Fruit fly (Drosophila melanogaster): ENCODE data around the gene CG34348.

CG34348 gene

DNA sequence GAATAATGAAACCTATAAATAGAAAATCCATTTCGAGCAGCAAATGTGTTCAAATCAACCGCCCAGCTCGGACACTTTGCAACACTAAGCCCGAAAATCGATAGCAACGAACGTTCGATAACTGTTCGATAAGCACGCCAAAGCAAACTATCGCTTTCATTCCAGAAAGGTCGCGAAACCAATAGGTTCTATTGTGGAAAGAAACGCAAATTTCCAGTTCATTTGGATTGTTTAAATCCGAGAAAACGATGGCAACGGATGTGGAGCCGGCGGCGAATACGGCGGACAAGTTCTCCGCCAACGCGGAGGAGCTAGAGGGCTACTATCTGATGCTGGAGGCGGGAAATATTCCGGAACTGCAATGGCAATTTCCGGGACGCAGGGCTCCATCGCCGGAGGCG lies 19.4 kb downstream of the CG34348 start, which contains the start of gene Pa1:
TSS of gene Pa1 (plus strand) at position 156 of the 401 bp plus-strand sequence.
- TF ChIP-seq Ets21C (GFP tag; optimal IDR thresholded peaks at IDR 0.05) (no peak), CG1621 (tag; optimal IDR thresholded peaks at IDR 0.05) (peak; percentile 49), esn (GFP tag; optimal IDR thresholded peaks at IDR 0.05) (peak; percentile 7), Sox14 (GFP tag; optimal IDR thresholded peaks at IDR 0.05) (no peak), CG7368 (GFP tag; optimal IDR thresholded peaks at IDR 0.05) (no peak)

DNA sequence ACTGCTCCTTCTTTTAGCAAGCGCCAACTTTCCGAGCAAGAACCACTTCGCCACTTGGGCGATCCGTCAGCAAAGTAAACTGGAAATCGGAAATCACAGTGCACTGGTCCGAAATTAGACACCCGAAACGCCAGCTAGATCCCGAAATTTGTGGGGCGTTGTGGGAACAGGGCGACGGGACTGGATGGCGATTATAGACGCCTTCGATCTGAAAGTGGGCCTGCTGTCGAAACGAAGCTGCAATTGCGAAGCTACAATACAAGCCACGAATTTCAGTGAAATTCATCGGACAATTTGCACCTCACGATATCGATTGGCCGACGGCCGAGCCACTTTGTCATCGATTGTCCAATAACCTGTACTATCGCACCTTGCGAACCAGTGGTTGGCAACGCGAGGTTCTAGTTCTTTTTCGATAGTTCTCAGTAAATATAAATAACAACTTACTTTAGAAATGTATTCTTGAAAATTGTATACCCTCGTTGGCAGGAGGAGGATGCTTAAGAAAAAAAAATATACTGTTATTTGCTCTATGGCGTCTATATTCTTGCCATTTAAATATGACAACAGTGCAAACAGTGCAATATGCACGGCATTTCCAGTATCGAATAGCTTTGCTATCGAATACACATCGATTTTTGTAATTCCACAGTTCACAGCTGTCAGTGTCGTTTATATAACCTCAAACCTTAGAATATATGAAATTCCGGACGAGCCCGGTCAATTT lies 28.3 kb downstream of the CG34348 start, which contains the start of the genes hop and Tim8:
TSS of gene hop (minus strand) at position 316 of the 727 bp plus-strand sequence.
TSS of gene Tim8 (plus strand) at position 663 of the 727 bp plus-strand sequence.
- TF ChIP-seq Eip78C (GFP tag) (peak; percentile 8), Lpt (GFP tag; optimal IDR thresholded peaks at IDR 0.05) (no peak), achi (GFP tag; optimal IDR thresholded peaks at IDR 0.05) (peak; percentile 66), CG1621 (tag; optimal IDR thresholded peaks at IDR 0.05) (no peak), fkh (GFP tag; optimal IDR thresholded peaks at IDR 0.05) (peak; percentile 76)

DNA sequence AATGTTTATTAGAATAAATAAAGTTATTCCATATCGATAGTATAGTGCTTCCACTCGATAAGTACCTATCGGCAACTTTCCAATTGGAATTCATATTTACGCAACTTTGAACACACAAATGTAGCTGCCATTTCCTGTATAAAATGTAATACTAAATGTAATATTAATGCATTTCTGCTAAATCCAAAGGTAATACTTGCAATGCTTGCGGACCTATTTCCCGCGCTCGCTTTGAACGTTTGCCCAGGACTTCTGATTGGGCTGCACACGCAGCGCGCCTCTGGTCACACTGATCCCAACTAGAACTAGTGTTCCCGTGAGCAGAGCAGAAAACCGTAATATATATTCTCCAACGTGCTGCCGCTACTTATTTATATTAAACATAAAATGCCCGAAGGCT lies 29.7 kb downstream of the CG34348 start, which contains the start of gene dlg1:
TSS of gene dlg1 (plus strand) at position 292 of the 400 bp plus-strand sequence.
- peak; percentile 35 for TF ChIP-seq fkh (GFP tag; optimal IDR thresholded peaks at IDR 0.05)
- TF ChIP-seq spab (GFP tag; optimal IDR thresholded peaks at IDR 0.05): no peak
- TF ChIP-seq Sox14 (GFP tag; optimal IDR thresholded peaks at IDR 0.05): no peak
- no peak for TF ChIP-seq achi (GFP tag; optimal IDR thresholded peaks at IDR 0.05)
- peak; percentile 67 for TF ChIP-seq Eip78C (GFP tag)
- TF ChIP-seq Lpt (GFP tag; optimal IDR thresholded peaks at IDR 0.05): no peak
- peak; percentile 67 for TF ChIP-seq CG1621 (tag; optimal IDR thresholded peaks at IDR 0.05)
- no peak for TF ChIP-seq fd85E (GFP tag; optimal IDR thresholded peaks at IDR 0.05)
- no peak for TF ChIP-seq OdsH (GFP tag; optimal IDR thresholded peaks at IDR 0.05)

DNA sequence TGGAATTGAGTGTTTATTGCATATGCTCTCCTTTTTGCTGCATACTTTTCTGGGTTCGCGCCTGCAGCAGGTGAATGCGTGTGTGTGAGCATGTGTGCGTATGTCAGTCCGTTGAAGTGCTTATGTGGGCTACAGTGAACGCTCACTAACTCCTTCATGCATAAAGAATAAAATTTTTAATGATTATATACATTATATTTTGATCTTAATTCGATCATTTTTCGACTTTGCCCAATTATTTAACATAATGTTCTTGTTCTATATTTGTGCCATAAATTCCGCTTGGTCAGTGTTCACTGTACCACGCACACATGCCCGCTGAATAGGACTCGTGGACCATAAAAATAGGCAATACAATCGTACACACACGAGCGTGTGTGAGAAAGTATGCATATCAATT lies 31.1 kb downstream of the CG34348 start:
- TF ChIP-seq CG10669 (GFP tag; optimal IDR thresholded peaks at IDR 0.05) (peak; percentile 10), CG8632 (GFP tag; optimal IDR thresholded peaks at IDR 0.05) (no peak), CG11902 (GFP tag; optimal IDR thresholded peaks at IDR 0.05) (no peak), fkh (GFP tag; optimal IDR thresholded peaks at IDR 0.05) (no peak), fd85E (GFP tag; optimal IDR thresholded peaks at IDR 0.05) (no peak), CG9139 (GFP tag; optimal IDR thresholded peaks at IDR 0.05) (no peak), CG10631 (GFP tag; optimal IDR thresholded peaks at IDR 0.05) (peak; percentile 18), pdm3 (GFP tag; optimal IDR thresholded peaks at IDR 0.05) (no peak), Blimp-1 (GFP tag; optimal IDR thresholded peaks at IDR 0.05) (no peak), fd59A (GFP tag; optimal IDR thresholded peaks at IDR 0.05) (no peak), CG16779 (tag; optimal IDR thresholded peaks at IDR 0.05) (no peak), Hr38 (GFP tag; optimal IDR thresholded peaks at IDR 0.05) (no peak), CG11294 (GFP tag; IDR thresholded peaks at IDR 0.05) (0 out of 2 replicates have a peak, but pooled peaks have one; percentile 30), topi (GFP tag; optimal IDR thresholded peaks at IDR 0.05) (no peak), CG31627 (GFP tag; optimal IDR thresholded peaks at IDR 0.05) (no peak), Sox15 (GFP tag; optimal IDR thresholded peaks at IDR 0.05) (no peak), Ets21C (GFP tag; optimal IDR thresholded peaks at IDR 0.05) (no peak), Sox102F (GFP tag; optimal IDR thresholded peaks at IDR 0.05) (no peak), Eip75B (GFP tag; optimal IDR thresholded peaks at IDR 0.05) (peak; percentile 15), acj6 (GFP tag; optimal IDR thresholded peaks at IDR 0.05) (no peak), cyc (GFP tag; optimal IDR thresholded peaks at IDR 0.05) (no peak), Met (GFP tag; optimal IDR thresholded peaks at IDR 0.05) (no peak), vri (GFP tag; optimal IDR thresholded peaks at IDR 0.05) (no peak), CG8119 (GFP tag; IDR thresholded peaks at IDR 0.05) (peak; percentile 35; the same call in 1 of the 3 replicates), CG8319 (GFP tag; optimal IDR thresholded peaks at IDR 0.05) (no peak), Smox (GFP tag; optimal IDR thresholded peaks at IDR 0.05) (no peak), Eip93F (GFP tag; optimal IDR thresholded peaks at IDR 0.05) (no peak), CG6854 (GFP tag; optimal IDR thresholded peaks at IDR 0.05) (no peak), lz (GFP tag; optimal IDR thresholded peaks at IDR 0.05) (no peak), eg (GFP tag; IDR thresholded peaks at IDR 0.05) (peak; percentile 74; the same call in 2 of the 3 replicates), CG1621 (tag; optimal IDR thresholded peaks at IDR 0.05) (no peak), dsx (GFP tag; optimal IDR thresholded peaks at IDR 0.05; ENCODE audit: poor library complexity, severe bottlenecking) (peak; percentile 45), CG6808 (GFP tag; optimal IDR thresholded peaks at IDR 0.05) (no peak), ss (GFP tag; optimal IDR thresholded peaks at IDR 0.05) (no peak), Sox14 (GFP tag; optimal IDR thresholded peaks at IDR 0.05) (no peak), OdsH (GFP tag; optimal IDR thresholded peaks at IDR 0.05) (no peak)
